Worm (Caenorhabditis elegans): Measurements from ENCODE around the gene T26H5.8.

- TF ChIP-seq him-1 (tag; optimal IDR thresholded peaks at IDR 0.05) (no peak), dao-5 (tag; optimal IDR thresholded peaks at IDR 0.05) (no peak)
Observed at ce11 chrV:15451421-15451820, 18.9 kb upstream of the T26H5.8 start, which contains the start of gene srw-33.

All from whole organism, L4/young adult.